Fruit fly (Drosophila melanogaster) whole organism, wandering third instar larva: ENCODE measurements around the gene CG10435.

ENCODE experiments used
- GATAd ChIP-seq: sonication (Bioruptor generic); optimal IDR thresholded peaks from 2 replicates; lab custom pipeline; 2016; ENCODE audit warnings: missing biosample characterization, missing genetic modification characterization
- dl ChIP-seq, 2 experiments: fragments of 175-275, 200-275 bp in 1 of 2; fragments of 200-275 bp in 1 of 2; sonication (Bioruptor generic); optimal IDR thresholded peaks; lab custom pipeline; 2018; ENCODE audit warnings: mild to moderate bottlenecking in 2 of 2, missing biosample characterization in 2 of 2, missing genetic modification characterization in 2 of 2, moderate library complexity in 2 of 2; ENCODE audit not compliant: partially characterized antibody in 2 of 2, insufficient read depth in 1 of 2
- psq ChIP-seq: fragments of 200-800 bp; sonication (Bioruptor generic); optimal IDR thresholded peaks from 3 replicates; lab custom pipeline; 2017; ENCODE audit warnings: missing biosample characterization, mild to moderate bottlenecking, missing genetic modification characterization, moderate library complexity

- no peak for TF ChIP-seq psq
- no peak for TF ChIP-seq GATAd (GFP tag; lab: Kevin White, UChicago)
- no peak for TF ChIP-seq dl (GFP tag; optimal IDR thresholded peaks at IDR 0.05; lab: Kevin White, UChicago; ENCODE audit: insufficient read depth in 1 of 2, partially characterized antibody in 2 of 2)
These were observed 24.9 kb upstream of the CG10435 start for dm6 chr3R:8037896-8038295.
